Fruit fly (Drosophila melanogaster) whole organism, pupa: ENCODE results near the gene CG18404.

Experiments
- CG10348 ChIP-seq: fragments of 200-800 bp; sonication (Bioruptor generic); IDR thresholded peaks from 2 replicates; pipeline ENCODE4 v1.3.6; 2022; ENCODE audit warnings: missing biosample characterization, missing genetic modification characterization
- CG12605 ChIP-seq: fragments of 200-800 bp; sonication (Bioruptor generic); IDR thresholded peaks from 2 replicates; pipeline ENCODE4 v1.3.6; 2022; ENCODE audit warnings: missing biosample characterization, missing genetic modification characterization
- CG13204 ChIP-seq: fragments of 200-800 bp; sonication (Bioruptor generic); optimal IDR thresholded peaks from 2 replicates; lab custom pipeline; 2018; ENCODE audit warnings: missing biosample characterization, mild to moderate bottlenecking, missing genetic modification characterization, moderate library complexity
- CG15710 ChIP-seq: fragments of 200-800 bp; sonication (Bioruptor generic); optimal IDR thresholded peaks from 2 replicates; lab custom pipeline; 2018; ENCODE audit warnings: missing biosample characterization, mild to moderate bottlenecking, missing genetic modification characterization, moderate library complexity
- CG8159 ChIP-seq: fragments of 200-800 bp; sonication (Bioruptor generic); optimal IDR thresholded peaks from 3 replicates; lab custom pipeline; 2018; ENCODE audit warnings: missing biosample characterization, mild to moderate bottlenecking, missing genetic modification characterization, moderate library complexity
- Pif1B ChIP-seq: fragments of 200-800 bp; sonication (Bioruptor generic); optimal IDR thresholded peaks from 3 replicates; lab custom pipeline; 2016; ENCODE audit warnings: missing biosample characterization, missing genetic modification characterization
- gl ChIP-seq: fragments of 200-800 bp; sonication (Bioruptor generic); optimal IDR thresholded peaks from 2 replicates; lab custom pipeline; 2018; ENCODE audit warnings: missing biosample characterization, mild to moderate bottlenecking, missing genetic modification characterization

- TF ChIP-seq CG13204 (GFP tag; lab: Kevin White, UChicago) (peak; percentile 55), Pif1B (peak; percentile 62), gl (tag; lab: Kevin White, UChicago) (peak; percentile 73), CG12605 (peak; percentile 59; the same call in 1 of the 2 replicates), CG8159 (tag; lab: Kevin White, UChicago) (peak; percentile 44), CG15710 (tag; lab: Kevin White, UChicago) (peak; percentile 45), CG10348 (GFP tag; lab: Robert Waterston, UW) (no peak)
These were observed 44.1 kb upstream of the CG18404 start, which contains the start of gene RpS7 for dm6 chr3R:30208766-30209484.
